Fruit fly (Drosophila melanogaster): ENCODE results near the gene Rbp6.

DNA sequence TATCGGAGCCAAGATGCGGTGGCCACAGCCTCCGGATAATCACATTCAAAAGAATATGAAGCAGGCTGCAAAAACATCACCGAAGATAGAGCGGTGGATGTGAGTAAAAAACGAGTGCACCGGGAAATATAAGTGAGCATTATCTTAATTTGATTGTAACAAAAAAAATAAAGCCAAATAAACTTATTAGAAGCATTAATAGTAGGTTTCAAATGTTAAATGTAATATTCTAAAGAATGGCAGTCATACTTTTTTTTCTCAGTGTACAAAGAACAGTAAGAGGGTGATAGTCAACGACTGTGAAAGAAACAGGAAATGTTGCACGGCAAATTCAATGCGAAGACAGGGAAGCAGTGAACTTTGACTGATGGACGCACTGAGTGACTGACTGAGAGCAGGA is 21.7 kb downstream of the Rbp6 start:
- no peak for TF ChIP-seq usp (GFP tag; optimal IDR thresholded peaks at IDR 0.05)
- TF ChIP-seq Hr78 (GFP tag; optimal IDR thresholded peaks at IDR 0.05), result no peak
- TF ChIP-seq fru (GFP tag; optimal IDR thresholded peaks at IDR 0.05), result no peak
- TF ChIP-seq tai (GFP tag; optimal IDR thresholded peaks at IDR 0.05), result no peak
- no peak for TF ChIP-seq ey (GFP tag; optimal IDR thresholded peaks at IDR 0.05)
- no peak for TF ChIP-seq psq (GFP tag; optimal IDR thresholded peaks at IDR 0.05)
- peak in 1 of 2 experiments; percentile 6 for TF ChIP-seq foxo (GFP tag; optimal IDR thresholded peaks at IDR 0.05)
- no peak for TF ChIP-seq br (GFP tag; optimal IDR thresholded peaks at IDR 0.05)
- TF ChIP-seq pan (optimal IDR thresholded peaks at IDR 0.05), result no peak
- no peak for TF ChIP-seq Dfd (GFP tag; optimal IDR thresholded peaks at IDR 0.05)
- TF ChIP-seq sv (GFP tag; optimal IDR thresholded peaks at IDR 0.05), result no peak
